Fruit fly (Drosophila melanogaster) whole organism, embryonic: ENCODE results near the gene BTBD9.

Experiments
- Abd-B ChIP-seq: fragments of 200-800 bp; sonication (Bioruptor generic); optimal IDR thresholded peaks from 2 replicates; lab custom pipeline; 2018; ENCODE audit warnings: missing biosample characterization, mild to moderate bottlenecking, missing genetic modification characterization, moderate library complexity
- C15 ChIP-seq: fragments of 200-800 bp; sonication (Bioruptor generic); IDR thresholded peaks from 3 replicates; pipeline ENCODE4 v1.3.6; 2022; ENCODE audit warnings: missing biosample characterization, missing genetic modification characterization
- CG10209 ChIP-seq: fragments of 200-800 bp; sonication (Bioruptor generic); optimal IDR thresholded peaks from 3 replicates; lab custom pipeline; 2017; ENCODE audit warnings: missing biosample characterization, mild to moderate bottlenecking, missing genetic modification characterization, missing genetic modification reagents
- CG10543 ChIP-seq: fragments of 200-800 bp; sonication (Bioruptor generic); optimal IDR thresholded peaks from 3 replicates; lab custom pipeline; 2017; ENCODE audit warnings: missing biosample characterization, mild to moderate bottlenecking, missing genetic modification characterization, moderate library complexity
- CG10979 ChIP-seq: fragments of 200-800 bp; sonication (Bioruptor generic); optimal IDR thresholded peaks from 2 replicates; lab custom pipeline; 2018; ENCODE audit warnings: missing biosample characterization, mild to moderate bottlenecking, missing genetic modification characterization, moderate library complexity
- CG13775 ChIP-seq: fragments of 200-800 bp; sonication (Bioruptor generic); optimal IDR thresholded peaks from 3 replicates; lab custom pipeline; 2017; ENCODE audit warnings: missing biosample characterization, mild to moderate bottlenecking, missing genetic modification characterization
- CG16815 ChIP-seq: fragments of 200-800 bp; sonication (Bioruptor generic); optimal IDR thresholded peaks from 3 replicates; lab custom pipeline; 2017; ENCODE audit warnings: missing biosample characterization, mild to moderate bottlenecking, missing genetic modification characterization
- CG17359 ChIP-seq: fragments of 200-800 bp; sonication (Bioruptor generic); optimal IDR thresholded peaks from 3 replicates; lab custom pipeline; 2018; ENCODE audit warnings: missing biosample characterization, mild to moderate bottlenecking, missing genetic modification characterization, moderate library complexity
- CG18599 ChIP-seq: fragments of 200-800 bp; sonication (Bioruptor generic); optimal IDR thresholded peaks from 3 replicates; lab custom pipeline; 2017; ENCODE audit warnings: missing biosample characterization, missing genetic modification characterization, mild to moderate bottlenecking, moderate library complexity, missing genetic modification reagents
- CG4730 ChIP-seq: fragments of 200-800 bp; sonication (Bioruptor generic); IDR thresholded peaks from 2 replicates; pipeline ENCODE4 v1.3.6; 2022; ENCODE audit warnings: missing biosample characterization, missing genetic modification characterization
- CG7786 ChIP-seq: fragments of 200-800 bp; sonication (Bioruptor generic); optimal IDR thresholded peaks from 2 replicates; lab custom pipeline; 2016; ENCODE audit warnings: missing biosample characterization, missing genetic modification characterization
- Chrac-16 ChIP-seq: fragments of 200-800 bp; sonication (Bioruptor generic); optimal IDR thresholded peaks from 3 replicates; lab custom pipeline; 2016; ENCODE audit warnings: missing biosample characterization, missing genetic modification characterization
- ERR ChIP-seq: fragments of 200-800 bp; sonication (Bioruptor generic); optimal IDR thresholded peaks from 2 replicates; lab custom pipeline; 2016; ENCODE audit warnings: missing biosample characterization, missing genetic modification characterization
- Ets97D ChIP-seq: fragments of 200-800 bp; sonication (Bioruptor generic); optimal IDR thresholded peaks from 3 replicates; lab custom pipeline; 2016; ENCODE audit warnings: missing biosample characterization, missing genetic modification characterization
- Fer2 ChIP-seq: fragments of 200-800 bp; sonication (Bioruptor generic); optimal IDR thresholded peaks from 2 replicates; lab custom pipeline; 2018; ENCODE audit warnings: missing biosample characterization, mild to moderate bottlenecking, missing genetic modification characterization, moderate library complexity
- GATAe ChIP-seq: fragments of 200-800 bp; sonication (Bioruptor generic); conservative IDR thresholded peaks from 2 replicates; pipeline ENCODE4 v1.3.6; 2022; ENCODE audit warnings: missing biosample characterization, missing genetic modification characterization
- HmgZ ChIP-seq: fragments of 200-800 bp; sonication (Bioruptor generic); optimal IDR thresholded peaks from 2 replicates; lab custom pipeline; 2018; ENCODE audit warnings: missing biosample characterization, mild to moderate bottlenecking, missing genetic modification characterization
- Jarid2 ChIP-seq: fragments of 200-800 bp; sonication (Bioruptor generic); optimal IDR thresholded peaks from 3 replicates; lab custom pipeline; 2017; ENCODE audit warnings: mild to moderate bottlenecking, missing biosample characterization, missing genetic modification reagents, missing genetic modification characterization
- MBD-R2 ChIP-seq: fragments of 200-800 bp; sonication (Bioruptor generic); IDR thresholded peaks from 2 replicates; pipeline ENCODE4 v1.3.6; 2022; ENCODE audit warnings: missing biosample characterization, missing genetic modification characterization
- MTF-1 ChIP-seq: fragments of 200-800 bp; sonication (Bioruptor generic); optimal IDR thresholded peaks from 2 replicates; lab custom pipeline; 2018; ENCODE audit warnings: missing biosample characterization, mild to moderate bottlenecking, missing genetic modification characterization, borderline replicate concordance
- Opbp ChIP-seq: fragments of 200-800 bp; sonication (Bioruptor generic); IDR thresholded peaks from 3 replicates; pipeline ENCODE4 v1.3.6; 2022; ENCODE audit warnings: missing biosample characterization, missing genetic modification characterization; ENCODE audit not compliant: partially characterized antibody
- Pdp1 ChIP-seq, 2 experiments: fragments of 200-800 bp; sonication (Bioruptor generic); optimal IDR thresholded peaks; 3 replicates each; lab custom pipeline; 2016; ENCODE audit warnings: missing biosample characterization in 2 of 2, missing genetic modification characterization in 2 of 2, mild to moderate bottlenecking in 1 of 2, moderate library complexity in 1 of 2
- bcd ChIP-seq: fragments of 200-800 bp; sonication (Bioruptor generic); optimal IDR thresholded peaks from 2 replicates; lab custom pipeline; 2017; ENCODE audit warnings: missing biosample characterization, mild to moderate bottlenecking, missing genetic modification characterization
- bigmax ChIP-seq: fragments of 200-800 bp; sonication (Bioruptor generic); optimal IDR thresholded peaks from 2 replicates; lab custom pipeline; 2018; ENCODE audit warnings: missing biosample characterization, mild to moderate bottlenecking, missing genetic modification characterization
- chif ChIP-seq, 2 experiments: fragments of 200-800 bp; sonication (Bioruptor generic); optimal IDR thresholded peaks; 3 replicates each; lab custom pipeline; 2016; ENCODE audit warnings: missing biosample characterization in 2 of 2, missing genetic modification characterization in 2 of 2
- crp ChIP-seq, 2 experiments: fragments of 200-800 bp; sonication (Bioruptor generic); optimal IDR thresholded peaks; 2 replicates in 1 of 2; 3 replicates in 1 of 2; lab custom pipeline; 2017; ENCODE audit warnings: missing biosample characterization in 2 of 2, missing genetic modification characterization in 2 of 2, mild to moderate bottlenecking in 1 of 2, moderate library complexity in 1 of 2
- disco-r ChIP-seq: fragments of 200-800 bp; sonication (Bioruptor generic); optimal IDR thresholded peaks from 2 replicates; lab custom pipeline; 2016; ENCODE audit warnings: missing biosample characterization, missing genetic modification characterization
- ewg ChIP-seq: fragments of 200-800 bp; sonication (Bioruptor generic); optimal IDR thresholded peaks from 3 replicates; lab custom pipeline; 2017; ENCODE audit warnings: mild to moderate bottlenecking, missing biosample characterization, missing genetic modification reagents, missing genetic modification characterization
- exex ChIP-seq: fragments of 200-800 bp; sonication (Bioruptor generic); optimal IDR thresholded peaks from 4 replicates; lab custom pipeline; 2018; ENCODE audit warnings: missing biosample characterization, mild to moderate bottlenecking, missing genetic modification characterization, moderate library complexity
- hbn ChIP-seq: fragments of 200-800 bp; sonication (Bioruptor generic); IDR thresholded peaks from 2 replicates; pipeline ENCODE4 v1.3.6; 2022; ENCODE audit warnings: missing biosample characterization, missing genetic modification characterization; ENCODE audit not compliant: partially characterized antibody
- inv ChIP-seq: fragments of 200-800 bp; sonication (Bioruptor generic); IDR thresholded peaks from 2 replicates; pipeline ENCODE4 v1.3.6; 2022; ENCODE audit warnings: missing biosample characterization, missing genetic modification characterization; ENCODE audit not compliant: partially characterized antibody
- jumu ChIP-seq: fragments of 200-800 bp; sonication (Bioruptor generic); optimal IDR thresholded peaks from 3 replicates; lab custom pipeline; 2016; ENCODE audit warnings: missing biosample characterization, missing genetic modification characterization
- klu ChIP-seq: fragments of 200-800 bp; sonication (Bioruptor generic); IDR thresholded peaks from 2 replicates; pipeline ENCODE4 v1.3.6; 2022; ENCODE audit warnings: missing biosample characterization, missing genetic modification characterization
- lab ChIP-seq: fragments of 200-800 bp; sonication (Bioruptor generic); optimal IDR thresholded peaks from 3 replicates; lab custom pipeline; 2017; ENCODE audit warnings: missing biosample characterization, missing genetic modification characterization, mild to moderate bottlenecking, moderate library complexity, missing genetic modification reagents
- mirr ChIP-seq: fragments of 200-800 bp; sonication (Bioruptor generic); optimal IDR thresholded peaks from 3 replicates; lab custom pipeline; 2018; ENCODE audit warnings: missing biosample characterization, mild to moderate bottlenecking, missing genetic modification characterization
- nerfin-2 ChIP-seq: fragments of 200-800 bp; sonication (Bioruptor generic); IDR thresholded peaks from 2 replicates; pipeline ENCODE4 v1.3.6; 2022; ENCODE audit warnings: missing biosample characterization, missing genetic modification characterization; ENCODE audit not compliant: partially characterized antibody
- otp ChIP-seq: fragments of 200-800 bp; sonication (Bioruptor generic); IDR thresholded peaks from 3 replicates; pipeline ENCODE4, ENCODE4 v1.3.6; 2022; ENCODE audit warnings: missing biosample characterization, missing genetic modification characterization
- pb ChIP-seq: fragments of 200-800 bp; sonication (Bioruptor generic); optimal IDR thresholded peaks from 3 replicates; lab custom pipeline; 2016; ENCODE audit warnings: missing biosample characterization, missing genetic modification characterization
- prd ChIP-seq, 3 experiments: fragments of >200 bp in 2 of 3; fragments of 200-800 bp in 1 of 3; sonication (Bioruptor generic) in 1 of 3; optimal IDR thresholded peaks in 2 of 3; IDR thresholded peaks in 1 of 3; 2 replicates in 2 of 3; 3 replicates in 1 of 3; pipeline versions ENCODE4 v1.3.6 to Lab custom; 2017 to 2022; ENCODE audit warnings: missing biosample characterization in 1 of 3, missing genetic modification characterization in 1 of 3
- sens-2 ChIP-seq: fragments of 200-800 bp; sonication (Bioruptor generic); IDR thresholded peaks from 2 replicates; pipeline ENCODE4 v1.3.6; 2022; ENCODE audit warnings: missing biosample characterization, missing genetic modification characterization
- shn ChIP-seq: fragments of 200-800 bp; sonication (Bioruptor generic); optimal IDR thresholded peaks from 3 replicates; lab custom pipeline; 2016; ENCODE audit warnings: missing biosample characterization, missing genetic modification characterization
- sob ChIP-seq: fragments of 200-800 bp; sonication (Bioruptor generic); IDR thresholded peaks from 2 replicates; pipeline ENCODE4 v1.3.6; 2022; ENCODE audit warnings: missing biosample characterization, missing genetic modification characterization
- ssp ChIP-seq: fragments of 200-800 bp; sonication (Bioruptor generic); IDR thresholded peaks from 2 replicates; pipeline ENCODE4 v1.3.6; 2022; ENCODE audit warnings: missing biosample characterization, missing genetic modification characterization
- sug ChIP-seq: fragments of 200-800 bp; optimal IDR thresholded peaks from 2 replicates; lab custom pipeline; 2019; ENCODE audit warnings: missing biosample characterization, mild to moderate bottlenecking, missing genetic modification characterization, moderate library complexity
- tin ChIP-seq: fragments of 200-800 bp; sonication (Bioruptor generic); optimal IDR thresholded peaks from 3 replicates; lab custom pipeline; 2016; ENCODE audit warnings: missing biosample characterization, missing genetic modification characterization
- tio ChIP-seq: fragments of 200-800 bp; sonication (Bioruptor generic); optimal IDR thresholded peaks from 2 replicates; lab custom pipeline; 2017; ENCODE audit warnings: missing biosample characterization, missing genetic modification characterization, inconsistent platforms
- trh ChIP-seq: fragments of 200-800 bp; sonication (Bioruptor generic); optimal IDR thresholded peaks from 2 replicates; lab custom pipeline; 2016; ENCODE audit warnings: missing biosample characterization, missing genetic modification characterization
- vnd ChIP-seq: fragments of 200-800 bp; sonication (Bioruptor generic); IDR thresholded peaks from 3 replicates; pipeline ENCODE4 v1.3.6; 2022; ENCODE audit warnings: missing biosample characterization, missing genetic modification characterization; ENCODE audit not compliant: partially characterized antibody

Gene BTBD9

dm6 chrX:10768043-10768674 is at the start of gene BTBD9, which contains the start of gene Atg8a (continued):
- TF ChIP-seq CG17359 (tag; lab: Kevin White, UChicago) (no peak), hbn (GFP tag; lab: Robert Waterston, UW) (peak; percentile 78), trh (GFP tag; lab: Kevin White, UChicago) (no peak), Fer2 (tag; lab: Kevin White, UChicago) (no peak), bigmax (GFP tag; lab: Kevin White, UChicago) (no peak), C15 (no peak), sens-2 (GFP tag; lab: Robert Waterston, UW) (no peak), disco-r (GFP tag; lab: Kevin White, UChicago) (peak; percentile 22), ERR (peak; percentile 17), pb (GFP tag; lab: Kevin White, UChicago) (no peak), bcd (GFP tag; lab: Kevin White, UChicago) (peak; percentile 25), MTF-1 (GFP tag; lab: Kevin White, UChicago) (peak; percentile 47), GATAe (GFP tag; lab: Robert Waterston, UW) (no peak), CG10209 (peak; percentile 29), CG13775 (GFP tag; lab: Kevin White, UChicago) (no peak), nerfin-2 (peak; percentile 68), CG4730 (GFP tag; lab: Robert Waterston, UW) (no peak), Pdp1 (GFP tag; optimal IDR thresholded peaks at IDR 0.05; lab: Kevin White, UChicago) (peak in 1 of 2 experiments; percentile 74), ewg (GFP tag; lab: Kevin White, UChicago) (peak; percentile 24), chif (GFP tag; optimal IDR thresholded peaks at IDR 0.05; lab: Kevin White, UChicago) (peak in 1 of 2 experiments; percentile 55), Ets97D (GFP tag; lab: Kevin White, UChicago) (peak; percentile 97), jumu (GFP tag; lab: Kevin White, UChicago) (peak; percentile 63), CG7786 (no peak), inv (GFP tag; lab: Robert Waterston, UW) (peak; percentile 59), ssp (GFP tag; lab: Robert Waterston, UW) (no peak), Abd-B (peak; percentile 10), MBD-R2 (GFP tag; lab: Robert Waterston, UW) (peak; percentile 56), crp (GFP tag; optimal IDR thresholded peaks at IDR 0.05; lab: Kevin White, UChicago) (peak in 1 of 2 experiments; percentile 57), mirr (GFP tag; lab: Kevin White, UChicago) (peak; percentile 26), Jarid2 (peak; percentile 31), CG10979 (no peak), Chrac-16 (no peak), tio (no peak), shn (GFP tag; lab: Kevin White, UChicago) (peak; percentile 39), tin (peak; percentile 24)

- no peak for TF ChIP-seq prd (optimal IDR thresholded peaks at IDR 0.05; lab: Kevin White, UChicago)
- TF ChIP-seq prd (GFP tag; IDR thresholded peaks at IDR 0.05; lab: Robert Waterston, UW): 0 out of 3 replicates have a peak, but pooled peaks have one; percentile 22
- TF ChIP-seq klu (GFP tag; lab: Robert Waterston, UW): 0 out of 2 replicates have a peak, but pooled peaks have one; percentile 29
- TF ChIP-seq CG16815 (GFP tag; lab: Kevin White, UChicago): no peak
- TF ChIP-seq sug: peak; percentile 68
- TF ChIP-seq HmgZ (tag; lab: Kevin White, UChicago): peak; percentile 1
- TF ChIP-seq Opbp: no peak
- TF ChIP-seq vnd: 0 out of 3 replicates have a peak, but pooled peaks have one; percentile 28
- TF ChIP-seq otp (GFP tag; lab: Robert Waterston, UW): no peak
- peak; percentile 3 for TF ChIP-seq CG18599 (GFP tag; lab: Kevin White, UChicago)
- peak; percentile 51 for TF ChIP-seq exex (tag; lab: Kevin White, UChicago)
- TF ChIP-seq mirr (GFP tag; lab: Kevin White, UChicago): peak; percentile 52
- peak; percentile 41 for TF ChIP-seq lab (GFP tag; lab: Kevin White, UChicago)
- TF ChIP-seq sob (GFP tag; lab: Robert Waterston, UW): peak; percentile 43; the same call in 1 of the 2 replicates
- TF ChIP-seq GATAe (GFP tag; lab: Robert Waterston, UW): 0 out of 2 replicates have a peak, but pooled peaks have one; percentile 45
- TF ChIP-seq CG10543 (GFP tag; lab: Kevin White, UChicago): peak; percentile 39
Observed at dm6 chrX:10719280-10719679, 49.1 kb upstream of the BTBD9 start.
